Fruit fly (Drosophila melanogaster): ENCODE measurements around the gene Acsf3.

Gene Acsf3

dm6 chrX:7332493-7332892, 3.6 kb downstream of the Acsf3 start (continued):
- TF ChIP-seq ap (GFP tag; IDR thresholded peaks at IDR 0.05) (0 out of 2 replicates have a peak, but pooled peaks have one; percentile 7), Spps (tag; optimal IDR thresholded peaks at IDR 0.05) (no peak), disco-r (GFP tag; optimal IDR thresholded peaks at IDR 0.05) (peak; percentile 68), pnt (GFP tag; optimal IDR thresholded peaks at IDR 0.05) (peak; percentile 45), CG6813 (GFP tag; optimal IDR thresholded peaks at IDR 0.05) (peak; percentile 49), Hmx (GFP tag; optimal IDR thresholded peaks at IDR 0.05) (no peak), peb (GFP tag; IDR thresholded peaks at IDR 0.05) (no peak), CG8924 (tag; optimal IDR thresholded peaks at IDR 0.05) (peak; percentile 45), CG12744 (GFP tag; optimal IDR thresholded peaks at IDR 0.05) (peak; percentile 74), prd (optimal IDR thresholded peaks at IDR 0.05) (no peak), prd (GFP tag; IDR thresholded peaks at IDR 0.05) (peak; percentile 70), CG11085 (GFP tag; IDR thresholded peaks at IDR 0.05) (peak; percentile 57; the same call in 1 of the 2 replicates), Hr39 (optimal IDR thresholded peaks at IDR 0.05) (no peak), dati (GFP tag; IDR thresholded peaks at IDR 0.05) (no peak), MTF-1 (GFP tag; optimal IDR thresholded peaks at IDR 0.05; ENCODE audit: borderline replicate concordance) (no peak), CG5245 (GFP tag; optimal IDR thresholded peaks at IDR 0.05) (peak; percentile 30), pfk (GFP tag; optimal IDR thresholded peaks at IDR 0.05) (no peak), Stat92E (GFP tag; optimal IDR thresholded peaks at IDR 0.05) (no peak), Sin3A (optimal IDR thresholded peaks at IDR 0.05) (no peak), CG14860 (GFP tag; IDR thresholded peaks at IDR 0.05; ENCODE audit: partially characterized antibody) (no peak), lilli (GFP tag; optimal IDR thresholded peaks at IDR 0.05) (peak; percentile 77), CG14710 (tag; optimal IDR thresholded peaks at IDR 0.05) (no peak), danr (GFP tag; IDR thresholded peaks at IDR 0.05) (no peak), CG15514 (GFP tag; optimal IDR thresholded peaks at IDR 0.05) (peak; percentile 75), bcd (GFP tag; optimal IDR thresholded peaks at IDR 0.05) (peak; percentile 53), luna (GFP tag; optimal IDR thresholded peaks at IDR 0.05) (peak; percentile 60), Poxn (GFP tag; IDR thresholded peaks at IDR 0.05) (peak; percentile 21; the same call in 1 of the 2 replicates), Myb (GFP tag; optimal IDR thresholded peaks at IDR 0.05) (peak; percentile 54), CG17361 (GFP tag; IDR thresholded peaks at IDR 0.05) (0 out of 3 replicates have a peak, but pooled peaks have one; percentile 14), CG12942 (GFP tag; optimal IDR thresholded peaks at IDR 0.05) (peak; percentile 31), en (GFP tag; optimal IDR thresholded peaks at IDR 0.05) (peak; percentile 51), CG31224 (GFP tag; IDR thresholded peaks at IDR 0.05) (peak; percentile 61; the same call in 1 of the 2 replicates), oc (tag; optimal IDR thresholded peaks at IDR 0.05) (peak; percentile 21), nerfin-2 (GFP tag; IDR thresholded peaks at IDR 0.05; ENCODE audit: partially characterized antibody) (no peak), CG10565 (GFP tag; optimal IDR thresholded peaks at IDR 0.05) (no peak), chn (GFP tag; optimal IDR thresholded peaks at IDR 0.05) (peak; percentile 66), sna (GFP tag; IDR thresholded peaks at IDR 0.05; ENCODE audit: partially characterized antibody) (no peak), CG3407 (GFP tag; optimal IDR thresholded peaks at IDR 0.05) (no peak), CG1792 (GFP tag; optimal IDR thresholded peaks at IDR 0.05) (peak; percentile 35), CG11456 (GFP tag; IDR thresholded peaks at IDR 0.05) (peak; percentile 72; the same call in 1 of the 3 replicates), CG4404 (GFP tag; IDR thresholded peaks at IDR 0.05) (no peak), crc (GFP tag; optimal IDR thresholded peaks at IDR 0.05) (peak; percentile 60), CG1647 (GFP tag; optimal IDR thresholded peaks at IDR 0.05) (peak; percentile 53), Hand (GFP tag; optimal IDR thresholded peaks at IDR 0.05) (peak; percentile 41), CG8281 (tag; optimal IDR thresholded peaks at IDR 0.05) (no peak), sug (tag; optimal IDR thresholded peaks at IDR 0.05) (peak; percentile 62), CG15601 (tag; optimal IDR thresholded peaks at IDR 0.05) (no peak), jigr1 (GFP tag; IDR thresholded peaks at IDR 0.05) (no peak), CG12104 (GFP tag; optimal IDR thresholded peaks at IDR 0.05) (peak; percentile 45), Xbp1 (GFP tag; optimal IDR thresholded peaks at IDR 0.05) (peak; percentile 59), CkIIα-i1 (GFP tag; IDR thresholded peaks at IDR 0.05) (no peak), CG10366 (GFP tag; IDR thresholded peaks at IDR 0.05) (peak; percentile 41; the same call in 1 of the 2 replicates)
